Worm (Caenorhabditis elegans) whole organism, L4/young adult: ENCODE data around the gene tbc-16.

Experiments
- dao-5 ChIP-seq: sonication (generic microtip); optimal IDR thresholded peaks from 2 replicates; lab custom pipeline; 2016; ENCODE audit warnings: missing genotype, missing genetic modification characterization, moderate library complexity, missing compliant biosample characterization
- him-1 ChIP-seq: sonication (generic microtip); optimal IDR thresholded peaks from 2 replicates; lab custom pipeline; 2016; ENCODE audit warnings: missing genotype, missing genetic modification reagents, missing genetic modification characterization, missing compliant biosample characterization

- TF ChIP-seq dao-5 (tag; lab: Kevin White, UChicago) (no peak), him-1 (tag; lab: Kevin White, UChicago) (no peak)
Observed at ce11 chrX:5877039-5877438, 20.1 kb upstream of the tbc-16 start.
